Worm (Caenorhabditis elegans) whole organism, early embryonic: ENCODE measurements around the gene AH9.3.

ENCODE experiments used
- F13C5.2 ChIP-seq: sonication (generic microtip); optimal IDR thresholded peaks from 2 replicates; lab custom pipeline; 2017; ENCODE audit warnings: mild to moderate bottlenecking, missing genetic modification characterization, inconsistent platforms, missing compliant biosample characterization
- aly-1 ChIP-seq: sonication (generic microtip); optimal IDR thresholded peaks from 2 replicates; lab custom pipeline; 2016; ENCODE audit warnings: missing genetic modification characterization, missing compliant biosample characterization
- ama-1 ChIP-seq: fragments of 150-350 bp; optimal IDR thresholded peaks from 2 replicates; lab custom pipeline; 2014
- ceh-13 ChIP-seq: fragments of 200-800 bp; sonication (Bioruptor generic); optimal IDR thresholded peaks from 2 replicates; lab custom pipeline; 2018; ENCODE audit warnings: mild to moderate bottlenecking, missing genetic modification characterization, missing compliant biosample characterization
- ceh-36 ChIP-seq: sonication (generic microtip); optimal IDR thresholded peaks from 2 replicates; lab custom pipeline; 2016; ENCODE audit warnings: missing genetic modification characterization, inconsistent platforms, missing compliant biosample characterization
- flt-1 ChIP-seq: fragments of 200-800 bp; sonication (Bioruptor generic); IDR thresholded peaks from 2 replicates; pipeline ENCODE4 v1.3.6; 2022; ENCODE audit warnings: missing genetic modification characterization, missing compliant biosample characterization
- hnd-1 ChIP-seq: sonication (generic microtip); optimal IDR thresholded peaks from 2 replicates; lab custom pipeline; 2016; ENCODE audit warnings: missing genetic modification characterization, missing compliant biosample characterization
- pes-1 ChIP-seq: fragments of 200-800 bp; sonication (Bioruptor generic); IDR thresholded peaks from 2 replicates; pipeline ENCODE4 v1.3.6; 2022; ENCODE audit warnings: missing genetic modification reagents, missing genetic modification characterization, missing compliant biosample characterization
- tbx-11 ChIP-seq: fragments of 200-800 bp; sonication (Bioruptor generic); IDR thresholded peaks from 2 replicates; pipeline ENCODE4 v1.3.6; 2022; ENCODE audit warnings: missing genetic modification characterization, missing compliant biosample characterization
- tbx-37 ChIP-seq: fragments of 200-800 bp; sonication (Bioruptor generic); conservative IDR thresholded peaks from 2 replicates; pipeline ENCODE4 v1.3.6; 2022; ENCODE audit warnings: missing genetic modification reagents, missing genetic modification characterization, missing compliant biosample characterization
- tra-4 ChIP-seq: sonication (generic microtip); optimal IDR thresholded peaks from 2 replicates; lab custom pipeline; 2017; ENCODE audit warnings: missing genetic modification characterization, missing compliant biosample characterization

ce11 chrX:2258404-2258803 lies 2.5 kb downstream of the AH9.3 start:
- TF ChIP-seq F13C5.2 (tag; lab: Kevin White, UChicago) (no peak), tbx-11 (no peak), ama-1 (lab: Kevin White, UChicago) (no peak), tbx-37 (GFP tag; lab: Robert Waterston, UW) (no peak), hnd-1 (no peak), aly-1 (tag; lab: Kevin White, UChicago) (no peak), tra-4 (tag; lab: Kevin White, UChicago) (no peak), pes-1 (no peak), ceh-13 (no peak), ceh-36 (tag; lab: Kevin White, UChicago) (no peak), flt-1 (GFP tag; lab: Robert Waterston, UW) (no peak)
